Fruit fly (Drosophila melanogaster): ENCODE data around the gene Ctps.

The Ctps gene

DNA sequence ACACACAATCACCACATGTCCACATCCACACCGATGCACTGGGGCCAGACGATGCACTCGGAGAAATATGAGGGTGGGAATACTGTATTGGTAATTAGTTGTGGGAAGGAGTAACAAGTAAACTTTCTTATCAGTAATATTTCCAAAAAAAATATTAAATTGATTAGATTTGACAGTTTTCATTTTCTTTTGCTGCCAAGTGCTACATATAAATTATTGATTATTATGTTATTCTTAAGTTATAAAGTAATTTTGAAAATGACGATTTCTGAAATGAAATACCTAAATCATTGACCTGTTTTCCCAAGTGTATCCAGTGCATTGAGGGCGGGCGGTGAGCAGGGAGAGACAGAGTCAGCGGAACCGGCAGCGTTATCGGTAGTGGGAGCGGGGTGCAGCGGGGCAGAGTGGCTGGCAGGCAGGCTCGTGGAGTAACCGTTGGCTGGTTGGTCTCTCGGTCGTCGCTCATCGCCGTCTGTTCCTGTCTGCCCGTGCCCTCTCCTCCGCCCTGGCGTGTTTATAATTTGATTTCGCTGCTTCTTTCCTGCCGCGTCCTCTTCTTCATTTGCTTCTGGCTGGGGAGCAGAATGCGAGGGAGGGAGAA, 10.2 kb downstream of the Ctps start (continued):
- no peak for TF ChIP-seq Abd-B (GFP tag; optimal IDR thresholded peaks at IDR 0.05)
- no peak for TF ChIP-seq mirr (GFP tag; optimal IDR thresholded peaks at IDR 0.05)
- TF ChIP-seq dysf (GFP tag; IDR thresholded peaks at IDR 0.05) = no peak
- TF ChIP-seq row (GFP tag; IDR thresholded peaks at IDR 0.05) = peak; percentile 54; the same call in 2 of the 3 replicates
- no peak for TF ChIP-seq Elba2 (GFP tag; optimal IDR thresholded peaks at IDR 0.05)
- peak; percentile 58 for TF ChIP-seq CG8924 (tag; optimal IDR thresholded peaks at IDR 0.05)
- no peak for TF ChIP-seq D19B (GFP tag; optimal IDR thresholded peaks at IDR 0.05)
- TF ChIP-seq Max (GFP tag; optimal IDR thresholded peaks at IDR 0.05) = peak; percentile 14
- TF ChIP-seq CG4707 (GFP tag; optimal IDR thresholded peaks at IDR 0.05) = no peak
- no peak for TF ChIP-seq hkb (optimal IDR thresholded peaks at IDR 0.05)
- TF ChIP-seq hkb (GFP tag; IDR thresholded peaks at IDR 0.05) = peak; percentile 14; the same call in 1 of the 2 replicates
- peak; percentile 43 for TF ChIP-seq esg (GFP tag; conservative IDR thresholded peaks at IDR 0.05)
- no peak for TF ChIP-seq Ets97D (GFP tag; optimal IDR thresholded peaks at IDR 0.05)

DNA sequence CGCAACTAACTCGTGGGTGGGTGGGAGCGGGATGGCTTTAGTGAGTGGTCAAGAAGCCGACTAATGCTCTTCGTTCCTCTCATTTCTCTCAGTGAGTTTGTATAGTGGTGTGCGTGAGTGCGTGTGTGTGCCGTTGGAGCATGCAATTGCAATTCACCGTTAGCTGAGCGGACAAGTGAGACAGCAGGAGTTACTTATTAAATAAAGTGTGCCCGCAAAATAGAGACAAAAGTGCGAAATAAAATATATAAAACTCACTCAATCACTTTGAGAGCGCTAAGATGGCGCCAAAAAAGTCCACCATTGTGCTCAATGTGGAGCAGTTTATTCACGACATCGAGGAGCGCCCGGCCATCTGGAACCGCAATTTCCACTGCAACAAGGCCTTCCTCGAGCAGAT, 10.8 kb downstream of the Ctps start:
- TF ChIP-seq CG34422 (GFP tag; IDR thresholded peaks at IDR 0.05) = no peak
- peak; percentile 37; the same call in 1 of the 3 replicates for TF ChIP-seq z (GFP tag; IDR thresholded peaks at IDR 0.05)
- TF ChIP-seq CG15514 (GFP tag; optimal IDR thresholded peaks at IDR 0.05) = no peak
- no peak for TF ChIP-seq ci (GFP tag; IDR thresholded peaks at IDR 0.05)
- TF ChIP-seq ems (GFP tag; optimal IDR thresholded peaks at IDR 0.05) = no peak

DNA sequence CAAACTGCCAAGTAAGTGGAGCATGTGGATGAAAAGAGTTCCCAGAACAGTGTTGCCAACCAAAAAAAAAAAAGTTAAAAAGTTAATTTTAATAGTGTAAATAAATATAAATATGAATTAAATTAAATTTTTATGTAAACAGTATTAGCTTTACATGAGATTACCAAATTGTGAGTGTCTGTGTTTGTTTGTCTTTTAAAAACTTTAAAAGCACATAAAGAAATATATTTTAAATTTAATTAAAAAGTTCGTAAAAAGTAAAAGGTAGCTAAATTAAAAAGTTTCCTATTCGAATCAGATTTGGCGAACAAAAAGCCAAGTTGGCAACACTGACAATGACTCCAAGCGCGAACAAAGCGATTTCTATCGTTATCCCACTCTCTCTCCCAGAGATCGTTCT, 11.2 kb downstream of the Ctps start:
- TF ChIP-seq dmrt11E (tag; optimal IDR thresholded peaks at IDR 0.05) (no peak), CG18262 (tag; optimal IDR thresholded peaks at IDR 0.05) (peak; percentile 12), run (tag; optimal IDR thresholded peaks at IDR 0.05) (no peak), Ets65A (GFP tag) (peak; percentile 20), Sry-β (GFP tag; optimal IDR thresholded peaks at IDR 0.05) (peak; percentile 68), CG2202 (tag; optimal IDR thresholded peaks at IDR 0.05) (no peak), BEAF-32 (GFP tag; optimal IDR thresholded peaks at IDR 0.05) (no peak)

DNA sequence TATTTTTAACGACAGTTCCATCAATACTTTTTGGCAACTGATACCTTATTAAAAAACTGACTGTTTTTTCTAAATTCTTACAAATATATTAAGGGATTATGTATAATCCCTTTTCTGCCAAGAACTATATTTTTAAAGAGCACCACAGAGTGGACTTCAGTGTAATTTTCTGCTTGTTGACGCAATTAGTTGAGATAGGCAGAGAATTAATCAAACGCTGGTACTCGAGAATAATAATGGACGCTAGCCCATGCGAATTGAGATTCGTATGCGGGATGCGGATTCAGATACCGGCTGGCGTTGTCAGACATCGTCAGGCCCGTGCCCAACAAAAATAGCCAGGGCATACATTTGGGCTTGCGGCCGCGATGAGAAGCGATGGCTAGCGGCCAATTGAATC, 15.5 kb downstream of the Ctps start, which contains the start of gene CG13458:
Gene CG13458 (plus strand): TSS at position 301 of the 400 bp plus-strand sequence.
- TF ChIP-seq CG17361 (GFP tag; IDR thresholded peaks at IDR 0.05) = no peak
- no peak for TF ChIP-seq Dip3 (GFP tag; optimal IDR thresholded peaks at IDR 0.05)
- no peak for TF ChIP-seq CG15479 (GFP tag; optimal IDR thresholded peaks at IDR 0.05)
- no peak for TF ChIP-seq Optix (GFP tag; IDR thresholded peaks at IDR 0.05)
- no peak for TF ChIP-seq sens (GFP tag)
- TF ChIP-seq CG4854 (GFP tag; optimal IDR thresholded peaks at IDR 0.05) = no peak
- no peak for TF ChIP-seq sug (tag; optimal IDR thresholded peaks at IDR 0.05)
- TF ChIP-seq CG11247 (GFP tag; IDR thresholded peaks at IDR 0.05) = no peak
- TF ChIP-seq cato (GFP tag; optimal IDR thresholded peaks at IDR 0.05; ENCODE audit: borderline replicate concordance) = no peak

DNA sequence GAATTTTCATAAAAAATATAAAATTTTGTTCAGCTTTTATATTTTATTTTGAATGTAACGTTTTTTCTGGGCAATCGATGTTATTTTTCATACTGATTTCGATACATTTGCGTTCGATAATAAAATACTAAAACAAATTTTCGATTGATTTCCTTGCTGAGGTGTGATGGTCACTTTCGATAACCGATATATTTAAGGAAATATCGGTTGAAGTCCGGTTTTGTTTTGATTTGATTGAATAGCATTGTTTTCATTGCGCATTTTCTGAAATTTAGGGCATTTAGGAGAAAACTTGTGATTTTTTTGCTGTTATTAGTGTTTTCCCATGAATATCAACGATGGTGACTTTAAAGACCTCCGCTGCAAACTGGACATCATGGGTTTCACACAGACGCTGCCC, 18.8 kb downstream of the Ctps start, which contains the start of gene Cep135:
Gene Cep135 (plus strand): TSS at position 202 of the 400 bp plus-strand sequence.
- peak; percentile 17 for TF ChIP-seq CG17829 (tag; optimal IDR thresholded peaks at IDR 0.05)
- peak; percentile 80 for TF ChIP-seq CG10267 (tag; optimal IDR thresholded peaks at IDR 0.05)
- TF ChIP-seq CG13775 (GFP tag; optimal IDR thresholded peaks at IDR 0.05) = no peak
- TF ChIP-seq stwl (tag; optimal IDR thresholded peaks at IDR 0.05) = peak; percentile 94
- peak; percentile 86 for TF ChIP-seq CG14860 (GFP tag; IDR thresholded peaks at IDR 0.05; ENCODE audit: partially characterized antibody)
- peak; percentile 79; the same call in 2 of the 3 replicates for TF ChIP-seq Opbp (GFP tag; IDR thresholded peaks at IDR 0.05; ENCODE audit: partially characterized antibody)
- TF ChIP-seq BEAF-32 (GFP tag; optimal IDR thresholded peaks at IDR 0.05) = peak; percentile 71
- no peak for TF ChIP-seq eve (GFP tag; optimal IDR thresholded peaks at IDR 0.05)
- peak; percentile 84 for TF ChIP-seq CG2116 (GFP tag; optimal IDR thresholded peaks at IDR 0.05)
- peak; percentile 50 for TF ChIP-seq CG9797 (GFP tag; optimal IDR thresholded peaks at IDR 0.05)
- TF ChIP-seq amos (GFP tag; IDR thresholded peaks at IDR 0.05; ENCODE audit: partially characterized antibody) = peak; percentile 80; the same call in 1 of the 2 replicates
- peak; percentile 82 for TF ChIP-seq Doc3 (GFP tag; IDR thresholded peaks at IDR 0.05; ENCODE audit: partially characterized antibody)

All from whole organism, embryonic.